Worm (Caenorhabditis elegans): ENCODE results near the gene pals-38.

- TF ChIP-seq lin-14 (GFP tag; optimal IDR thresholded peaks at IDR 0.05) (no peak), nhr-76 (tag; optimal IDR thresholded peaks at IDR 0.05) (no peak), aly-2 (tag; optimal IDR thresholded peaks at IDR 0.05) (no peak), blmp-1 (tag; optimal IDR thresholded peaks at IDR 0.05) (no peak), mdl-1 (tag; optimal IDR thresholded peaks at IDR 0.05) (no peak), ama-1 (optimal IDR thresholded peaks at IDR 0.05) (no peak), Y116A8C.19 (tag; optimal IDR thresholded peaks at IDR 0.05; ENCODE audit: borderline replicate concordance) (no peak), fkh-10 (GFP tag; optimal IDR thresholded peaks at IDR 0.05) (no peak), dpl-1 (GFP tag; optimal IDR thresholded peaks at IDR 0.05) (no peak), jun-1 (tag; optimal IDR thresholded peaks at IDR 0.05) (no peak), mep-1 (tag; optimal IDR thresholded peaks at IDR 0.05) (no peak), skn-1 (tag; optimal IDR thresholded peaks at IDR 0.05) (no peak), rnt-1 (tag; optimal IDR thresholded peaks at IDR 0.05) (no peak)
Observed at ce11 chrV:12412321-12412720, 34.5 kb downstream of the pals-38 start.
